Fruit fly (Drosophila melanogaster): ENCODE results near the gene CG11696.

CG11696 gene

DNA sequence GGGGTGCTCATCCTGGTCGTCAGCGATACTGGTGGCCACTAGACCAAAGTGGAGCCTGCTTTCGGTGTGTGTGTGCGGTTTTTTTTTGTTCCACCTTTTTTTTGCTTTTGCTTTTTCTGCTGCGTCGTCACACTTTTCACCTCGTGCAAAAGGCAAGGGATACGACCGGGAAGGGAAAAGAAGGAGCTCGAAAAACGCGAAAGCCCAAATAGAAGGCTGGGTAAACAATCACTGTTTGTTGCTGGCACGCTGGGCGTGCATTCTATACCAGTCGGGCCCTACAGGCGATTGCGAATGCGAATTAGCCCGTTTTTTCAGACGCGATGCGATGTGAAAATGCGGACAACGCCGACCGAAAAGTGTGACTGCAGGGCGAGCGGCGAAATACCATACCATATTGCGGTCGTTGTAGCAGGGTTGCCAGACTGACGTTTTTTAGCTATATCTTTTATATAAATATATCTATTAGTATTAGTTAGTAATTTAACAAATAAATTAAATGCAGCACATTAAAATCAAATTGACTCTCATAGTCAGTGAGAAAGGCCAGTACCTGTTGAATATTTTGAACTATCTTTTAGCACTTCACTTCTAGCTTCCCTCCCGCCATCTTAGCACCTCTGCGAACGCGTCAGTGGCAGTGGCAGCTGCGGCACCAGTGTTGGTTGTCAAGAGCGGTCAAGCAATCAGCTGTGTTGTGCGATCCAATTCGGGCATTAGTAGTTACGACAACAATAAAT is 3.4 kb upstream of the CG11696 start, which contains the start of the genes Polr2A and CG11699 (continued):
- TF ChIP-seq Hmr (GFP tag; optimal IDR thresholded peaks at IDR 0.05) (no peak), pum (GFP tag; optimal IDR thresholded peaks at IDR 0.05) (no peak), CG31441 (GFP tag; IDR thresholded peaks at IDR 0.05) (no peak; the same call in 1 of the 2 replicates), Bgb (GFP tag; IDR thresholded peaks at IDR 0.05; ENCODE audit: partially characterized antibody) (peak; percentile 31; the same call in 1 of the 2 replicates), cato (GFP tag; optimal IDR thresholded peaks at IDR 0.05; ENCODE audit: borderline replicate concordance) (no peak), CG3065 (GFP tag; optimal IDR thresholded peaks at IDR 0.05) (no peak), CG4328 (GFP tag; optimal IDR thresholded peaks at IDR 0.05) (no peak), lmd (GFP tag; IDR thresholded peaks at IDR 0.05) (peak; percentile 54; the same call in 1 of the 2 replicates), CG10959 (GFP tag; IDR thresholded peaks at IDR 0.05) (no peak), Tbp (GFP tag; optimal IDR thresholded peaks at IDR 0.05) (no peak), Max (GFP tag; optimal IDR thresholded peaks at IDR 0.05) (peak; percentile 47), Lhr (GFP tag; optimal IDR thresholded peaks at IDR 0.05) (peak; percentile 42), Mrtf (GFP tag; IDR thresholded peaks at IDR 0.05) (no peak), wek (GFP tag; optimal IDR thresholded peaks at IDR 0.05) (no peak), tna (GFP tag; IDR thresholded peaks at IDR 0.05; ENCODE audit: partially characterized antibody) (peak; percentile 23; the same call in 1 of the 2 replicates), Neu2 (GFP tag; optimal IDR thresholded peaks at IDR 0.05; ENCODE audit: borderline replicate concordance) (no peak), CG17829 (tag; optimal IDR thresholded peaks at IDR 0.05) (peak; percentile 60), dmrt11E (tag; optimal IDR thresholded peaks at IDR 0.05) (peak; percentile 50), CG15514 (GFP tag; optimal IDR thresholded peaks at IDR 0.05) (peak; percentile 70), Myb (GFP tag; optimal IDR thresholded peaks at IDR 0.05) (no peak), CG15073 (GFP tag; optimal IDR thresholded peaks at IDR 0.05) (no peak), CHES-1-like (GFP tag; optimal IDR thresholded peaks at IDR 0.05) (no peak), CG10366 (GFP tag; IDR thresholded peaks at IDR 0.05) (no peak; the same call in 1 of the 2 replicates), sens (GFP tag) (peak; percentile 47), grn (GFP tag; optimal IDR thresholded peaks at IDR 0.05) (no peak), CG12769 (tag; optimal IDR thresholded peaks at IDR 0.05) (no peak), Spps (tag; optimal IDR thresholded peaks at IDR 0.05) (no peak), HLH3B (GFP tag; IDR thresholded peaks at IDR 0.05) (no peak), CG4730 (GFP tag; IDR thresholded peaks at IDR 0.05) (no peak), zf30C (GFP tag; optimal IDR thresholded peaks at IDR 0.05) (no peak), Kr (GFP tag; optimal IDR thresholded peaks at IDR 0.05) (no peak), Bdp1 (GFP tag; optimal IDR thresholded peaks at IDR 0.05) (no peak), CG8944 (GFP tag; optimal IDR thresholded peaks at IDR 0.05) (no peak), Fer2 (tag; optimal IDR thresholded peaks at IDR 0.05) (no peak), MESR4 (GFP tag; optimal IDR thresholded peaks at IDR 0.05) (peak; percentile 73), CG6254 (GFP tag; optimal IDR thresholded peaks at IDR 0.05) (peak; percentile 8), emc (GFP tag; optimal IDR thresholded peaks at IDR 0.05) (no peak), exex (tag; optimal IDR thresholded peaks at IDR 0.05) (no peak), CG34376 (GFP tag; optimal IDR thresholded peaks at IDR 0.05) (no peak), trh (GFP tag; optimal IDR thresholded peaks at IDR 0.05) (no peak), CG32767 (GFP tag; IDR thresholded peaks at IDR 0.05) (no peak), CG8478 (optimal IDR thresholded peaks at IDR 0.05) (no peak), Rx (GFP tag; IDR thresholded peaks at IDR 0.05) (no peak), CG5953 (GFP tag; IDR thresholded peaks at IDR 0.05) (no peak), Sox100B (GFP tag; optimal IDR thresholded peaks at IDR 0.05) (no peak), Dfd (GFP tag; optimal IDR thresholded peaks at IDR 0.05) (no peak), btn (GFP tag; optimal IDR thresholded peaks at IDR 0.05) (no peak), CG10209 (GFP tag; optimal IDR thresholded peaks at IDR 0.05) (no peak), chn (GFP tag; optimal IDR thresholded peaks at IDR 0.05) (no peak), ro (GFP tag; IDR thresholded peaks at IDR 0.05) (no peak), slou (GFP tag; optimal IDR thresholded peaks at IDR 0.05) (no peak)

Measured in whole organism, embryonic.